Worm (Caenorhabditis elegans) whole organism, young adult: ENCODE data around the gene tra-3.

Experiments
- B0336.3 ChIP-seq: fragments of 200-800 bp; sonication (Bioruptor generic); IDR thresholded peaks from 2 replicates; pipeline ENCODE4 v1.3.6; 2022; ENCODE audit warnings: missing genetic modification characterization, missing compliant biosample characterization
- F10E7.11 ChIP-seq: sonication (generic microtip); optimal IDR thresholded peaks from 2 replicates; lab custom pipeline; 2017; ENCODE audit warnings: mild to moderate bottlenecking, missing genetic modification characterization, moderate library complexity, missing compliant biosample characterization
- F23B12.7 ChIP-seq: sonication (generic microtip); optimal IDR thresholded peaks from 2 replicates; lab custom pipeline; 2017; ENCODE audit warnings: missing genetic modification characterization, mild to moderate bottlenecking, missing compliant biosample characterization, antibody characterized with exemption, moderate library complexity; ENCODE audit not compliant: insufficient read depth
- F39B2.1 ChIP-seq: fragments of 200-800 bp; sonication (Bioruptor generic); IDR thresholded peaks from 2 replicates; pipeline ENCODE4 v1.3.6; 2022; ENCODE audit warnings: missing genetic modification reagents, missing genetic modification characterization, missing compliant biosample characterization
- F57C9.4 ChIP-seq: sonication (generic microtip); optimal IDR thresholded peaks from 2 replicates; lab custom pipeline; 2017; ENCODE audit warnings: mild to moderate bottlenecking, missing genetic modification characterization, missing compliant biosample characterization
- T07F8.4 ChIP-seq: sonication (generic microtip); optimal IDR thresholded peaks from 2 replicates; lab custom pipeline; 2016; ENCODE audit warnings: mild to moderate bottlenecking, missing genetic modification characterization, moderate library complexity, missing compliant biosample characterization
- Y53F4B.3 ChIP-seq: fragments of 200-800 bp; sonication (Bioruptor generic); IDR thresholded peaks from 2 replicates; pipeline ENCODE4 v1.3.6; 2022; ENCODE audit warnings: missing genetic modification reagents, missing genetic modification characterization, missing compliant biosample characterization
- Y53G8AR.9 ChIP-seq: fragments of 200-800 bp; sonication (Bioruptor generic); conservative IDR thresholded peaks from 2 replicates; pipeline ENCODE4 v1.3.6; 2022; ENCODE audit warnings: missing genetic modification reagents, missing genetic modification characterization, missing compliant biosample characterization
- Y67H2A.10 ChIP-seq: fragments of 200-800 bp; sonication (Bioruptor generic); conservative IDR thresholded peaks from 2 replicates; pipeline ENCODE4 v1.3.6; 2022; ENCODE audit warnings: missing genetic modification reagents, missing genetic modification characterization, missing compliant biosample characterization
- akir-1 ChIP-seq: fragments of 200-800 bp; sonication (Bioruptor generic); optimal IDR thresholded peaks from 2 replicates; lab custom pipeline; 2018; ENCODE audit warnings: mild to moderate bottlenecking, missing genetic modification characterization, moderate library complexity, missing compliant biosample characterization
- aptf-2 ChIP-seq: fragments of 200-800 bp; sonication (Bioruptor generic); conservative IDR thresholded peaks from 2 replicates; pipeline ENCODE4 v1.3.6; 2022; ENCODE audit warnings: missing genetic modification reagents, missing genetic modification characterization, missing compliant biosample characterization
- aptf-3 ChIP-seq: fragments of 200-800 bp; sonication (Bioruptor generic); IDR thresholded peaks from 2 replicates; pipeline ENCODE4 v1.3.6; 2022; ENCODE audit warnings: missing genetic modification characterization, missing compliant biosample characterization
- atf-7 ChIP-seq: sonication (generic microtip); optimal IDR thresholded peaks from 2 replicates; lab custom pipeline; 2017; ENCODE audit warnings: mild to moderate bottlenecking, missing genetic modification characterization, missing compliant biosample characterization
- attf-6 ChIP-seq: fragments of 200-800 bp; sonication (Bioruptor generic); IDR thresholded peaks from 2 replicates; pipeline ENCODE4 v1.3.6; 2022; ENCODE audit warnings: missing genetic modification reagents, missing genetic modification characterization, missing compliant biosample characterization
- cebp-2 ChIP-seq: fragments of 200-800 bp; sonication (Bioruptor generic); IDR thresholded peaks from 2 replicates; pipeline ENCODE4 v1.3.6; 2022; ENCODE audit warnings: missing genetic modification characterization, missing compliant biosample characterization
- ceh-100 ChIP-seq: fragments of 200-800 bp; sonication (Bioruptor generic); IDR thresholded peaks from 2 replicates; pipeline ENCODE4 v1.3.6; 2022; ENCODE audit warnings: missing genetic modification reagents, missing genetic modification characterization, missing compliant biosample characterization
- ceh-58 ChIP-seq: fragments of 200-800 bp; sonication (Bioruptor generic); IDR thresholded peaks from 2 replicates; pipeline ENCODE4 v1.3.6; 2022; ENCODE audit warnings: missing genetic modification characterization, missing compliant biosample characterization
- dox-1 ChIP-seq: fragments of 200-800 bp; sonication (Bioruptor generic); IDR thresholded peaks from 2 replicates; pipeline ENCODE4 v1.3.6; 2022; ENCODE audit warnings: missing genetic modification reagents, missing genetic modification characterization, missing compliant biosample characterization
- egl-44 ChIP-seq: fragments of 200-800 bp; sonication (Bioruptor generic); IDR thresholded peaks from 2 replicates; pipeline ENCODE4 v1.3.6; 2022; ENCODE audit warnings: missing genetic modification reagents, missing genetic modification characterization, missing compliant biosample characterization
- ets-4 ChIP-seq: fragments of 200-800 bp; sonication (Bioruptor generic); optimal IDR thresholded peaks from 2 replicates; lab custom pipeline; 2018; ENCODE audit warnings: mild to moderate bottlenecking, missing genetic modification characterization, missing compliant biosample characterization
- gei-17 ChIP-seq: fragments of 200-800 bp; sonication (Bioruptor generic); optimal IDR thresholded peaks from 2 replicates; lab custom pipeline; 2018; ENCODE audit warnings: mild to moderate bottlenecking, missing genetic modification characterization, missing compliant biosample characterization
- hlh-26 ChIP-seq: fragments of 200-800 bp; sonication (Bioruptor generic); conservative IDR thresholded peaks from 2 replicates; pipeline ENCODE4 v1.3.6; 2022; ENCODE audit warnings: missing genetic modification reagents, missing genetic modification characterization, missing compliant biosample characterization
- hmg-1.2 ChIP-seq: fragments of 200-800 bp; sonication (Bioruptor generic); IDR thresholded peaks from 2 replicates; pipeline ENCODE4 v1.3.6; 2022; ENCODE audit warnings: missing genetic modification reagents, missing genetic modification characterization, missing compliant biosample characterization
- lag-1 ChIP-seq: fragments of 200-800 bp; sonication (Bioruptor generic); IDR thresholded peaks from 2 replicates; pipeline ENCODE4 v1.3.6; 2022; ENCODE audit warnings: missing genetic modification reagents, missing genetic modification characterization, missing compliant biosample characterization
- let-526 ChIP-seq: fragments of 200-800 bp; sonication (Bioruptor generic); IDR thresholded peaks from 2 replicates; pipeline ENCODE4 v1.3.6; 2022; ENCODE audit warnings: missing genetic modification reagents, missing genetic modification characterization, missing compliant biosample characterization
- let-607 ChIP-seq, 2 experiments: fragments of 200-800 bp in 1 of 2; sonication (Bioruptor generic) in 1 of 2; sonication (generic microtip) in 1 of 2; optimal IDR thresholded peaks; 2 replicates each; lab custom pipeline; 2016 to 2018; ENCODE audit warnings: mild to moderate bottlenecking in 2 of 2, missing compliant biosample characterization in 2 of 2, missing genetic modification characterization in 2 of 2, moderate library complexity in 2 of 2, missing genotype in 1 of 2
- lin-40 ChIP-seq: sonication (generic microtip); optimal IDR thresholded peaks from 2 replicates; lab custom pipeline; 2016; ENCODE audit warnings: missing genetic modification characterization, mild to moderate bottlenecking, missing compliant biosample characterization, missing genotype, missing genetic modification reagents
- lin-54 ChIP-seq: fragments of 200-800 bp; sonication (Bioruptor generic); optimal IDR thresholded peaks from 2 replicates; lab custom pipeline; 2018; ENCODE audit warnings: mild to moderate bottlenecking, missing genetic modification characterization, missing compliant biosample characterization
- lir-1 ChIP-seq: fragments of 200-800 bp; sonication (Bioruptor generic); conservative IDR thresholded peaks from 2 replicates; pipeline ENCODE4 v1.3.6; 2022; ENCODE audit warnings: missing genetic modification reagents, missing genetic modification characterization, missing compliant biosample characterization
- lsy-27 ChIP-seq: sonication (generic microtip); optimal IDR thresholded peaks from 2 replicates; lab custom pipeline; 2017; ENCODE audit warnings: missing genetic modification characterization, mild to moderate bottlenecking, missing compliant biosample characterization, antibody characterized with exemption, missing genotype, borderline replicate concordance; ENCODE audit not compliant: insufficient read depth
- madf-10 ChIP-seq: sonication (generic microtip); optimal IDR thresholded peaks from 2 replicates; lab custom pipeline; 2016; ENCODE audit warnings: mild to moderate bottlenecking, missing genetic modification characterization, missing compliant biosample characterization
- madf-6 ChIP-seq: fragments of 200-800 bp; sonication (Bioruptor generic); IDR thresholded peaks from 2 replicates; pipeline ENCODE4 v1.3.6; 2022; ENCODE audit warnings: missing genetic modification reagents, missing genetic modification characterization, missing compliant biosample characterization
- mel-28 ChIP-seq: sonication (generic microtip); optimal IDR thresholded peaks from 2 replicates; lab custom pipeline; 2016; ENCODE audit warnings: borderline replicate concordance, mild to moderate bottlenecking, missing genetic modification characterization, missing compliant biosample characterization
- nhr-80 ChIP-seq: sonication (generic microtip); optimal IDR thresholded peaks from 2 replicates; lab custom pipeline; 2016; ENCODE audit warnings: missing genetic modification characterization, missing compliant biosample characterization
- repo-1 ChIP-seq: sonication (generic microtip); optimal IDR thresholded peaks from 2 replicates; lab custom pipeline; 2017; ENCODE audit warnings: mild to moderate bottlenecking, missing genetic modification characterization, missing compliant biosample characterization
- sea-2 ChIP-seq: fragments of 200-800 bp; sonication (Bioruptor generic); IDR thresholded peaks from 2 replicates; pipeline ENCODE4 v1.3.6; 2022; ENCODE audit warnings: missing genetic modification characterization, missing compliant biosample characterization
- snpc-3.4 ChIP-seq: sonication (generic microtip); optimal IDR thresholded peaks from 2 replicates; lab custom pipeline; 2017; ENCODE audit warnings: missing genetic modification characterization, mild to moderate bottlenecking, missing compliant biosample characterization, antibody characterized with exemption, moderate library complexity, missing genotype, missing genetic modification reagents
- snpc-4 ChIP-seq, 5 experiments: fragments of 150-350 bp in 1 of 5; sonication (generic microtip) in 4 of 5; optimal IDR thresholded peaks; 2 replicates each; lab custom pipeline; 2014 to 2018; ENCODE audit warnings: missing genetic modification characterization in 5 of 5, missing biosample characterization in 3 of 5, antibody characterized with exemption in 2 of 5, mild to moderate bottlenecking in 2 of 5, missing compliant biosample characterization in 2 of 5, missing genotype in 2 of 5, moderate library complexity in 2 of 5, missing genetic modification reagents in 1 of 5
- somi-1 ChIP-seq: fragments of 200-800 bp; sonication (Bioruptor generic); optimal IDR thresholded peaks from 2 replicates; lab custom pipeline; 2018; ENCODE audit warnings: mild to moderate bottlenecking, missing genetic modification characterization, missing compliant biosample characterization
- zfh-2 ChIP-seq: fragments of 200-800 bp; sonication (Bioruptor generic); conservative IDR thresholded peaks from 2 replicates; pipeline ENCODE4 v1.3.6; 2022; ENCODE audit warnings: missing genetic modification reagents, missing genetic modification characterization, missing compliant biosample characterization
- zim-3 ChIP-seq: sonication (generic microtip); optimal IDR thresholded peaks from 2 replicates; lab custom pipeline; 2017; ENCODE audit warnings: mild to moderate bottlenecking, missing genetic modification characterization, moderate library complexity, missing compliant biosample characterization
- ztf-18 ChIP-seq: sonication (generic microtip); optimal IDR thresholded peaks from 2 replicates; lab custom pipeline; 2016; ENCODE audit warnings: missing genotype, mild to moderate bottlenecking, missing genetic modification characterization, missing compliant biosample characterization
- ztf-28 ChIP-seq: fragments of 200-800 bp; sonication (Bioruptor generic); IDR thresholded peaks from 2 replicates; pipeline ENCODE4 v1.3.6; 2022; ENCODE audit warnings: missing genetic modification reagents, missing genetic modification characterization, missing compliant biosample characterization
- ztf-6 ChIP-seq: fragments of 200-800 bp; sonication (Bioruptor generic); IDR thresholded peaks from 2 replicates; pipeline ENCODE4 v1.3.6; 2022; ENCODE audit warnings: missing genetic modification reagents, missing genetic modification characterization, missing compliant biosample characterization

Gene tra-3

DNA sequence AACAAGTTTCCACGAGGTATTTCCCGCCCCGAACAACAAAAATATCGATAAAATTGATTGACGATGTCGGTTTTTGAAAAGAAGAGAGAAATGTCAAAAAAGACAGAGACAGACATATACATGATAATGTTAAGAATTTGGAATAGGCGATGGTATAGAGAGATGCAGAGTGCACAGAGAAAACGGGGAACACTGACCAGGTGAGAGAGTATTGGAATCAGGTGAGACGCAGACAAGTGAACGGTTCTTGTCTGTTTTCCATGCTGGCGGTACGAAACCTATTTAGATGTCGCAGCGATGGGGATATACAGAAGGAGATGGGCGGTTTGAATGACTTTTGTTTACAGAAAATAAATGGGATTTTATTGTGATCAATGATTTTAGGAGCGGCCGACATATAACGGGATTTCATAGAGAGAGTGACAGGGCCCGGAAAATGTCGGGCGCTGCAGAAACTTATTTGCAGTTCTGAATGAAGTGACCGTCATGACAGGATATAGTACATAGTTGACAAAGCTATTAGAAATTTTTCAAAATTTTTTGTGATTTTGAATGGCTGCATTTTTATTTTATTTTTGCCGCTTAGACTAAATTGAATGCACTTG is 1.3 kb upstream of the tra-3 start (continued):
- no peak for TF ChIP-seq snpc-4 (GFP tag; optimal IDR thresholded peaks at IDR 0.05; lab: Kevin White, UChicago)
- peak; percentile 72 to 92 (median 84) for TF ChIP-seq snpc-4 (tag; optimal IDR thresholded peaks at IDR 0.05; lab: Kevin White, UChicago)
- peak; percentile 96 for TF ChIP-seq hmg-1.2 (GFP tag; lab: Robert Waterston, UW)
- no peak for TF ChIP-seq madf-10
- TF ChIP-seq aptf-2 (GFP tag; lab: Robert Waterston, UW) = no peak
- no peak for TF ChIP-seq ceh-58 (GFP tag; lab: Robert Waterston, UW)
- no peak for TF ChIP-seq mel-28
- no peak for TF ChIP-seq cebp-2 (GFP tag; lab: Robert Waterston, UW)
- no peak for TF ChIP-seq lir-1 (GFP tag; lab: Robert Waterston, UW)
- TF ChIP-seq F39B2.1 (GFP tag; lab: Robert Waterston, UW) = no peak

DNA sequence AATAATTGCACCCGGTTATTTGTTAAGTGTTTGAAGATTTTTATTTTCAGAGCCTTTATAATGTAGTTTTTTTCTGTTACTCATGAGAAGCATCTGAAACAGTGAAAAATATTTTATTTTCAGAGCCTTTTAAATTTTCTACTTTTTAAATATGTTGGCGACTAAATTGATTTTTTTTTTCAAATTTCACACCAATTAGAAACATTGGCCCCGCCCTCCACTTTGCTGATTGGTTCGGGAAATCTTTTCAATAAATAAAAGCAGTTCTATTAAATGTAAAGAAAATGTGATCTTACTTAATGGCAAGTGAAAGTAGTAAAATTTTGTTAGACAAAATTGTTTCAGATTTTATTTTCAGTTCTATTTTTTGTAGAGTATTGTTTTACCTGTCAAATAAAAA is 6.6 kb downstream of the tra-3 start:
- no peak for TF ChIP-seq snpc-4 (GFP tag; optimal IDR thresholded peaks at IDR 0.05; lab: Kevin White, UChicago)
- peak in 1 of 4 experiments; percentile 39 for TF ChIP-seq snpc-4 (tag; optimal IDR thresholded peaks at IDR 0.05; lab: Kevin White, UChicago)
- peak; percentile 67 for TF ChIP-seq attf-6
- no peak for TF ChIP-seq gei-17 (GFP tag; lab: Kevin White, UChicago)
- TF ChIP-seq B0336.3 (GFP tag; lab: Robert Waterston, UW) = no peak
- TF ChIP-seq F23B12.7 (tag; lab: Kevin White, UChicago) = no peak
- no peak for TF ChIP-seq lag-1

DNA sequence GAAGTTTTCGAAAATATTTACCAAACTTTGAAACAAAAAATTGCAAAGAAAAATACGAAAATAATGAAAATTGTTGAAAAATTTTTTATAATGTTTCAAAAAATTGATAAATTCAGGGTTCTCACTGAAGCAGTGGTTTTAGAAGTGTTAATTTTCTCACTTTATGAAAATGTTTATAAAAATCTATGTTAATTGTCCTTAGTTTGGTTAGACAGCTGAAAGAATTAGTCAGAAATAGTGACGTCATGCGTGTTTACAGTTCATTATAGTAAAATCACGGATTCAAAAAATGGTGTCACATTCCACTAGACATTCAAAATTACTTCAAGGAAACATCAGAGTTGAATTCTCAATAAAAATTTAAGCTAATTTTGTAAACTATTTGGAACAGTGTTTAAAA is 8.1 kb downstream of the tra-3 start:
- TF ChIP-seq attf-6 (no peak), aptf-3 (GFP tag; lab: Robert Waterston, UW) (no peak), hlh-26 (no peak), let-526 (GFP tag; lab: Robert Waterston, UW) (no peak), lin-40 (tag; lab: Kevin White, UChicago) (no peak), ets-4 (no peak), zim-3 (tag; lab: Kevin White, UChicago) (no peak), zfh-2 (GFP tag; lab: Robert Waterston, UW) (no peak), repo-1 (tag; lab: Kevin White, UChicago) (no peak), ztf-18 (tag; lab: Kevin White, UChicago) (no peak), atf-7 (tag; lab: Kevin White, UChicago) (no peak), ceh-100 (no peak), somi-1 (no peak), dox-1 (GFP tag; lab: Robert Waterston, UW) (no peak), T07F8.4 (tag; lab: Kevin White, UChicago) (no peak), lsy-27 (no peak), Y67H2A.10 (GFP tag; lab: Robert Waterston, UW) (no peak), hmg-1.2 (GFP tag; lab: Robert Waterston, UW) (no peak)

DNA sequence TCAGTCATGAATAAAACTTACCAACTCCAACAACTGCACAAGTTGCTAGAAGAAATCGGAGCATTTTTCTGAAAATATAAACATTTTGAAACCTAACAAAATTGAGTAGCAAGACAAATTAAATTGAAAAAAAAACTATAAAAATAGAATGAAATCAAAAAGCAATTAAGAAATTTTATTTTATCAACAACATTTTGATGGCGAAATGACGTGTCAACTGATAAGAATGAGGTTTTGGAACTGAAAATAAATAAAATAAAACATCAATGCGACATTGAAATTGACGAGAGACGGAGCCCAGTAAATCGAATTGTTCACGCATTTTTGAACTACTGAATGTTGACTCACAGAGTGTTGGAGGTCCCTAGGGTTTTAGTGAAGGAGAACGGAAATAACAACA is 13.1 kb downstream of the tra-3 start, which contains the start of gene F55B11.4:
F55B11.4 (minus strand) TSS at position 68 of the 400 bp plus-strand sequence.
- no peak for TF ChIP-seq madf-10
- peak; percentile 40 for TF ChIP-seq nhr-80
- no peak for TF ChIP-seq Y53F4B.3 (GFP tag; lab: Robert Waterston, UW)
- no peak for TF ChIP-seq akir-1
- no peak for TF ChIP-seq ztf-18 (tag; lab: Kevin White, UChicago)
- no peak for TF ChIP-seq snpc-3.4 (tag; lab: Kevin White, UChicago)
- TF ChIP-seq lin-54 (GFP tag; lab: Kevin White, UChicago) = no peak
- no peak for TF ChIP-seq madf-6
- peak in 1 of 2 experiments; percentile 44 for TF ChIP-seq let-607 (tag; optimal IDR thresholded peaks at IDR 0.05; lab: Kevin White, UChicago)
- no peak for TF ChIP-seq egl-44 (GFP tag; lab: Robert Waterston, UW)
- no peak for TF ChIP-seq Y53G8AR.9 (GFP tag; lab: Robert Waterston, UW)
- TF ChIP-seq F10E7.11 (tag; lab: Kevin White, UChicago) = no peak
- no peak for TF ChIP-seq lin-40 (tag; lab: Kevin White, UChicago)
- no peak for TF ChIP-seq F57C9.4 (tag; lab: Kevin White, UChicago)
- TF ChIP-seq ztf-6 (GFP tag; lab: Robert Waterston, UW) = no peak
- TF ChIP-seq sea-2 (GFP tag; lab: Robert Waterston, UW) = no peak
- TF ChIP-seq ztf-28 (GFP tag; lab: Robert Waterston, UW) = no peak
